Worm (Caenorhabditis elegans) whole organism, L4 larva: Measurements from ENCODE around the gene C03G5.14.

Experiments used
- F10B5.3 ChIP-seq: sonication (generic microtip); optimal IDR thresholded peaks from 2 replicates; lab custom pipeline; 2016; ENCODE audit warnings: mild to moderate bottlenecking, missing genetic modification characterization, missing compliant biosample characterization
- ZK546.5 ChIP-seq, 2 experiments: sonication (generic microtip); optimal IDR thresholded peaks; 2 replicates each; lab custom pipeline; 2017; ENCODE audit warnings: missing biosample characterization in 2 of 2, missing genetic modification characterization in 2 of 2
- aha-1 ChIP-seq: fragments of 150-350 bp; peaks from one replicate; lab custom pipeline; 2014; ENCODE audit warnings: missing biosample characterization, missing genetic modification characterization
- arid-1 ChIP-seq: fragments of 200-800 bp; sonication (Bioruptor generic); conservative IDR thresholded peaks from 2 replicates; pipeline ENCODE4 v1.3.6; 2022; ENCODE audit warnings: missing genetic modification reagents, missing genetic modification characterization, missing compliant biosample characterization
- ceh-20 ChIP-seq: fragments of 200-800 bp; sonication (Bioruptor generic); IDR thresholded peaks from 2 replicates; pipeline ENCODE4 v1.3.6; 2022; ENCODE audit warnings: missing genetic modification reagents, missing genetic modification characterization, missing compliant biosample characterization
- ceh-32 ChIP-seq: sonication (generic microtip); optimal IDR thresholded peaks from 2 replicates; lab custom pipeline; 2016; ENCODE audit warnings: mild to moderate bottlenecking, missing genetic modification characterization, missing compliant biosample characterization; ENCODE audit not compliant: poor library complexity
- daf-16 ChIP-seq, 3 experiments: sonication (generic microtip); optimal IDR thresholded peaks; 2 replicates each; lab custom pipeline; 2016 to 2017; ENCODE audit warnings: missing genetic modification characterization in 3 of 3, missing genetic modification reagents in 3 of 3, mild to moderate bottlenecking in 2 of 3, missing compliant biosample characterization in 2 of 3, missing biosample characterization in 1 of 3, moderate library complexity in 1 of 3
- dmd-6 ChIP-seq: fragments of 200-800 bp; sonication (Bioruptor generic); IDR thresholded peaks from 2 replicates; pipeline ENCODE4 v1.3.6; 2022; ENCODE audit warnings: missing genetic modification reagents, missing genetic modification characterization, missing compliant biosample characterization
- dpl-1 ChIP-seq: fragments of 150-350 bp; optimal IDR thresholded peaks from 2 replicates; lab custom pipeline; 2014; ENCODE audit warnings: missing biosample characterization, missing genetic modification reagents, missing genetic modification characterization
- dve-1 ChIP-seq: sonication (generic microtip); optimal IDR thresholded peaks from 2 replicates; lab custom pipeline; 2017; ENCODE audit warnings: antibody characterized with exemption, mild to moderate bottlenecking, missing genetic modification characterization, missing compliant biosample characterization; ENCODE audit not compliant: insufficient read depth
- egl-43 ChIP-seq: fragments of 200-800 bp; sonication (Bioruptor generic); IDR thresholded peaks from 2 replicates; pipeline ENCODE4 v1.3.6; 2022; ENCODE audit warnings: missing genetic modification reagents, missing genetic modification characterization, missing compliant biosample characterization
- fkh-10 ChIP-seq: fragments of 150-350 bp; optimal IDR thresholded peaks from 2 replicates; lab custom pipeline; 2014; ENCODE audit warnings: missing biosample characterization, missing genetic modification reagents, missing genetic modification characterization
- fos-1 ChIP-seq: fragments of 150-350 bp; optimal IDR thresholded peaks from 2 replicates; lab custom pipeline; 2014; ENCODE audit warnings: missing biosample characterization, missing genetic modification characterization
- gei-8 ChIP-seq: fragments of 200-800 bp; sonication (Bioruptor generic); optimal IDR thresholded peaks from 2 replicates; lab custom pipeline; 2018; ENCODE audit warnings: mild to moderate bottlenecking, missing genetic modification characterization, missing compliant biosample characterization
- hif-1 ChIP-seq, 2 experiments: sonication (generic microtip); optimal IDR thresholded peaks; 2 replicates each; lab custom pipeline; 2016 to 2017; ENCODE audit warnings: missing compliant biosample characterization in 2 of 2, missing genetic modification characterization in 2 of 2, missing genetic modification reagents in 2 of 2, missing genotype in 2 of 2, mild to moderate bottlenecking in 1 of 2
- hlh-11 ChIP-seq: fragments of 200-800 bp; sonication (Bioruptor generic); optimal IDR thresholded peaks from 2 replicates; lab custom pipeline; 2018; ENCODE audit warnings: mild to moderate bottlenecking, missing genetic modification characterization, missing compliant biosample characterization
- hmg-1.1 ChIP-seq: fragments of 200-800 bp; sonication (Bioruptor generic); IDR thresholded peaks from 2 replicates; pipeline ENCODE4 v1.3.6; 2022; ENCODE audit warnings: missing genetic modification reagents, missing genetic modification characterization, missing compliant biosample characterization
- jun-1 ChIP-seq: fragments of 150-350 bp; optimal IDR thresholded peaks from 2 replicates; lab custom pipeline; 2014; ENCODE audit warnings: missing biosample characterization, missing genetic modification reagents, missing genetic modification characterization
- lin-29 ChIP-seq: fragments of 200-800 bp; sonication (Bioruptor generic); IDR thresholded peaks from 2 replicates; pipeline ENCODE4 v1.3.6; 2022; ENCODE audit warnings: missing genetic modification reagents, missing genetic modification characterization, missing compliant biosample characterization
- lin-38 ChIP-seq: fragments of 200-800 bp; sonication (Bioruptor generic); IDR thresholded peaks from 2 replicates; pipeline ENCODE4 v1.3.6; 2022; ENCODE audit warnings: missing genetic modification reagents, missing genetic modification characterization, missing compliant biosample characterization
- lir-3 ChIP-seq: sonication (generic microtip); optimal IDR thresholded peaks from 2 replicates; lab custom pipeline; 2016; ENCODE audit warnings: mild to moderate bottlenecking, missing genetic modification characterization, missing compliant biosample characterization
- mdt-29 ChIP-seq: fragments of 200-800 bp; sonication (Bioruptor generic); IDR thresholded peaks from 2 replicates; pipeline ENCODE4 v1.3.6; 2022; ENCODE audit warnings: missing genetic modification reagents, missing genetic modification characterization, missing compliant biosample characterization
- mes-2 ChIP-seq: sonication (generic microtip); optimal IDR thresholded peaks from 2 replicates; lab custom pipeline; 2016; ENCODE audit warnings: missing genotype, mild to moderate bottlenecking, missing genetic modification characterization, missing compliant biosample characterization; ENCODE audit not compliant: poor library complexity, severe bottlenecking
- mxl-3 ChIP-seq: fragments of 200-800 bp; sonication (Bioruptor generic); optimal IDR thresholded peaks from 2 replicates; lab custom pipeline; 2018; ENCODE audit warnings: mild to moderate bottlenecking, missing genetic modification characterization, missing compliant biosample characterization
- nhr-102 ChIP-seq: sonication (generic microtip); optimal IDR thresholded peaks from 2 replicates; lab custom pipeline; 2016; ENCODE audit warnings: mild to moderate bottlenecking, missing genetic modification characterization, moderate library complexity, missing compliant biosample characterization
- nhr-11 ChIP-seq: fragments of 150-350 bp; optimal IDR thresholded peaks from 2 replicates; lab custom pipeline; 2014; ENCODE audit warnings: missing biosample characterization, missing genetic modification characterization
- nhr-237 ChIP-seq: sonication (generic microtip); optimal IDR thresholded peaks from 2 replicates; lab custom pipeline; 2017; ENCODE audit warnings: missing biosample characterization, missing genetic modification characterization
- nhr-28 ChIP-seq: fragments of 150-350 bp; optimal IDR thresholded peaks from 2 replicates; lab custom pipeline; 2014; ENCODE audit warnings: missing biosample characterization, missing genetic modification characterization
- nhr-76 ChIP-seq: fragments of 150-350 bp; optimal IDR thresholded peaks from 2 replicates; lab custom pipeline; 2014; ENCODE audit warnings: missing biosample characterization, missing genetic modification characterization
- nhr-77 ChIP-seq: fragments of 150-350 bp; optimal IDR thresholded peaks from 2 replicates; lab custom pipeline; 2014; ENCODE audit warnings: missing biosample characterization, missing genetic modification characterization
- php-3 ChIP-seq: fragments of 200-800 bp; sonication (Bioruptor generic); IDR thresholded peaks from 2 replicates; pipeline ENCODE4 v1.3.6; 2022; ENCODE audit warnings: missing genetic modification reagents, missing genetic modification characterization, missing compliant biosample characterization
- pqm-1 ChIP-seq: sonication (generic microtip); optimal IDR thresholded peaks from 2 replicates; lab custom pipeline; 2017; ENCODE audit warnings: missing biosample characterization, missing genetic modification characterization
- snpc-1.2 ChIP-seq: fragments of 200-800 bp; sonication (Bioruptor generic); IDR thresholded peaks from 2 replicates; pipeline ENCODE4 v1.3.6; 2022; ENCODE audit warnings: missing genetic modification reagents, missing genetic modification characterization, missing compliant biosample characterization
- snpc-4 ChIP-seq: fragments of 150-350 bp; optimal IDR thresholded peaks from 2 replicates; lab custom pipeline; 2014; ENCODE audit warnings: missing biosample characterization, missing genetic modification characterization
- spr-3 ChIP-seq: fragments of 200-800 bp; sonication (Bioruptor generic); optimal IDR thresholded peaks from 2 replicates; lab custom pipeline; 2018; ENCODE audit warnings: mild to moderate bottlenecking, missing genetic modification characterization, missing compliant biosample characterization
- tra-1 ChIP-seq: fragments of 200-800 bp; sonication (Bioruptor generic); IDR thresholded peaks from 2 replicates; pipeline ENCODE4 v1.3.6; 2022; ENCODE audit warnings: missing genetic modification reagents, missing genetic modification characterization, missing compliant biosample characterization
- unc-62 ChIP-seq, 3 experiments: fragments of 150-350 bp in 1 of 3; sonication (generic microtip); optimal IDR thresholded peaks in 2 of 3; peaks in 1 of 3; 1 replicate in 1 of 3; 2 replicates in 2 of 3; lab custom pipeline; 2014 to 2017; ENCODE audit warnings: missing biosample characterization in 3 of 3, missing genetic modification characterization in 3 of 3, missing genetic modification reagents in 3 of 3, missing genotype in 1 of 3
- zfp-2 ChIP-seq: sonication (generic microtip); optimal IDR thresholded peaks from 2 replicates; lab custom pipeline; 2016; ENCODE audit warnings: mild to moderate bottlenecking, missing genetic modification characterization, missing compliant biosample characterization
- zip-11 ChIP-seq: fragments of 200-800 bp; sonication (Bioruptor generic); IDR thresholded peaks from 2 replicates; pipeline ENCODE4 v1.3.6; 2022; ENCODE audit warnings: missing genetic modification characterization, missing compliant biosample characterization
- ztf-11 ChIP-seq: fragments of 150-350 bp; optimal IDR thresholded peaks from 2 replicates; lab custom pipeline; 2014; ENCODE audit warnings: missing biosample characterization, missing genetic modification characterization
- ztf-7 ChIP-seq: fragments of 150-350 bp; optimal IDR thresholded peaks from 2 replicates; lab custom pipeline; 2014; ENCODE audit warnings: missing biosample characterization, missing genetic modification characterization

The C03G5.14 gene

DNA sequence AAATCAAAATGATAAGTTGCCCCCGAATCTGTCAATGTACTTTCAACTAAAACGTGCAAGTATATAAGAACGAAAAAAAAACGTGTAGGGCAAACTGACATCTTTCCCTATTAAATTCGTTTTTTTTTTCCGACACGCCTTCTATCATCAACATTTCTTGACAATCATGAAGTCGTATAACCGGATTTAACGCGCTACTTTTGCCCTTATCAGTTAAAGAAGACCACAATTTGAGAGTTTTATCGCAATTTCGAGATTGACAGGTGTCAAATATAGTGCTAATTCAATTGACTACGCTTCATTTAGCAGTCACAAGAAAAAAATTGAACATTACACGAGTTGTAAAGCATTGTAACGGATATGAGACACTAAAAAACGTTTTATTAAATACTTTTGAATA is 45.5 kb downstream of the C03G5.14 start (continued):
- no peak for TF ChIP-seq snpc-4 (tag; lab: Kevin White, UChicago)
- peak; percentile 80 to 81 for TF ChIP-seq unc-62 (GFP tag; optimal IDR thresholded peaks at IDR 0.05 in 1 of 2; lab: Kevin White, UChicago)
- TF ChIP-seq unc-62 (tag; optimal IDR thresholded peaks at IDR 0.05; lab: Kevin White, UChicago) = no peak
- TF ChIP-seq ZK546.5 (tag; optimal IDR thresholded peaks at IDR 0.05; lab: Kevin White, UChicago) = no peak

DNA sequence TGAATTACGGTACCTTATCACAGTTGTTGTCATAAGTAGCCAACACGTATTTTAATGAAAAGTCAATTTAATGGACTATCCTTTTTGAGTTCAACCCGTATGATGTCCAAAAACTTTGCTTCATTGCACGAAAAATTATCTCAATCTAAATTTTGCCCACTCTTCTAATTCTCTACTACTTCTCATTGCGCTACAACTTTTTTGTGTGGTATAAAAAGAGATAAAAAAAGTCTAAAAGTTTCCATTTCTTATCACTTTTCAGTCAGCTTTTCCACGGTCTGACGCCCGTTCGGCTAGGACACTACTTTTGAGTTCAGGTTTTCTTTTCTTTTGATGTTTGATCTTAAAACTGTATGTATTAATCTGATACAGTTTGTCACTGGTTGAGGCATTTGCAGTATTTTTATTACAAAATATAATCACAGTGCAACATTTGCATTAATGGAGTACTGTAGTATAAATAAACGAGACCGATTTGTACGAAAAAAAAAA is 46.2 kb downstream of the C03G5.14 start:
- TF ChIP-seq unc-62 (GFP tag; optimal IDR thresholded peaks at IDR 0.05 in 1 of 2; lab: Kevin White, UChicago) (no peak), unc-62 (tag; optimal IDR thresholded peaks at IDR 0.05; lab: Kevin White, UChicago) (no peak), daf-16 (GFP tag; optimal IDR thresholded peaks at IDR 0.05; lab: Kevin White, UChicago) (no peak), daf-16 (tag; optimal IDR thresholded peaks at IDR 0.05; lab: Kevin White, UChicago) (peak; percentile 7), lir-3 (no peak), arid-1 (GFP tag; lab: Robert Waterston, UW) (no peak), aha-1 (tag; lab: Kevin White, UChicago) (peak; percentile 98), pqm-1 (tag; lab: Kevin White, UChicago) (peak; percentile 32), nhr-102 (tag; lab: Kevin White, UChicago) (no peak), egl-43 (GFP tag; lab: Robert Waterston, UW) (no peak), dve-1 (tag; lab: Kevin White, UChicago) (peak; percentile 21), hif-1 (tag; optimal IDR thresholded peaks at IDR 0.05; lab: Kevin White, UChicago) (no peak), gei-8 (no peak)

DNA sequence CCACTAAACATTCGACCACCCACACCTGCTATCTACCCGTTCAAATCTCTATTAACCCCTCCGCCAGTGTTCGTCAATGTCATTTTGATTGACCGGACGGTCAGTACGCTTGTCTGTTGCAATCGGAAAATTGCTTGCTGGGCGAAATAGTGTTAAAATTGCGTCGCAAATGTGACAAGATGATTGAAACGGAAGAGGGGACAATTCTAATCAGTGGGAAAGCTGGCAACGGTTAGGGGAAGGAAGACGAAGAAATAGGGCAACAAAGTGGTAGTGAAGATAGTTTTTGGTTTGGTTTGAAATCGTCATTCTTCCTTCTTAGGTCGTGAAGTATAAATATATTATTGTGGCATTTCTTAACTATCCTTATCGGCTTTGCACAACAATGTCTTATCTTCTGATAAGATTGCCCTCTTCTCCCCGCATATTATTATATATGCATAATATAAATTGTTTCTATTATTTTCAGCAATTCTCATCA is 46.7 kb downstream of the C03G5.14 start:
- TF ChIP-seq egl-43 (GFP tag; lab: Robert Waterston, UW) (no peak), daf-16 (GFP tag; optimal IDR thresholded peaks at IDR 0.05; lab: Kevin White, UChicago) (no peak), daf-16 (tag; optimal IDR thresholded peaks at IDR 0.05; lab: Kevin White, UChicago) (peak; percentile 60), unc-62 (GFP tag; optimal IDR thresholded peaks at IDR 0.05 in 1 of 2; lab: Kevin White, UChicago) (peak in 1 of 2 experiments; percentile 96), unc-62 (tag; optimal IDR thresholded peaks at IDR 0.05; lab: Kevin White, UChicago) (no peak), mxl-3 (GFP tag; lab: Kevin White, UChicago) (peak; percentile 51), nhr-77 (tag; lab: Kevin White, UChicago) (peak; percentile 18), nhr-28 (tag; lab: Kevin White, UChicago) (peak; percentile 57), snpc-1.2 (GFP tag; lab: Robert Waterston, UW) (no peak), pqm-1 (tag; lab: Kevin White, UChicago) (peak; percentile 65), jun-1 (tag; lab: Kevin White, UChicago) (no peak), ceh-20 (GFP tag; lab: Robert Waterston, UW) (0 out of 2 replicates have a peak, but pooled peaks have one; percentile 27), ztf-7 (no peak), tra-1 (GFP tag; lab: Robert Waterston, UW) (peak; percentile 80), hlh-11 (tag; lab: Kevin White, UChicago) (peak; percentile 54), dve-1 (tag; lab: Kevin White, UChicago) (peak; percentile 34), dmd-6 (peak; percentile 70), nhr-76 (no peak), php-3 (GFP tag; lab: Robert Waterston, UW) (0 out of 2 replicates have a peak, but pooled peaks have one; percentile 17)
- TF ChIP-seq, all 104 proteins: peak for 12

DNA sequence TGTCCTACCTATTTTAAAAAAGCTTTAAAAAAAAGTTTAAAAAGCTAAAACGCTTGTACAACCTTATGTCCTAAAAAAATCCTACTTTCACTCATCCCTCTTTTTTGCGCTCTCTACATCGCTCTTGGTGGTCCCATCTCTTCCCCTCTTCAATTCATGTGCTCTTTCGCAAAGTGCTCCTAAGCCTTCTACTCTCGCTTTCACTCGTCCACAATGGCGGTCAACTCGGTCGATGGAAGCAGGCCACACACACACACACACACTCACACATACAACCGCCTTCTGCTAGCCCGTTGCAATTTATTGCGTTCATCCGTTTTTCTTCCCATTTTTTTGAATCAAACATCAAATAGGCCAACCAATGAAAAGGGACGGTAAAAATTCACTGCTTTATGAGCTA is 47.4 kb downstream of the C03G5.14 start:
- TF ChIP-seq lin-38 (no peak), egl-43 (GFP tag; lab: Robert Waterston, UW) (0 out of 2 replicates have a peak, but pooled peaks have one; percentile 46), F10B5.3 (tag; lab: Kevin White, UChicago) (no peak), lin-29 (GFP tag; lab: Robert Waterston, UW) (no peak), spr-3 (GFP tag; lab: Kevin White, UChicago) (no peak), mes-2 (tag; lab: Kevin White, UChicago) (peak; percentile 47), ceh-32 (no peak), fkh-10 (GFP tag; lab: Kevin White, UChicago) (no peak), mdt-29 (GFP tag; lab: Robert Waterston, UW) (no peak), lir-3 (no peak), zip-11 (GFP tag; lab: Robert Waterston, UW) (no peak), dpl-1 (GFP tag; lab: Kevin White, UChicago) (no peak), nhr-237 (no peak), zfp-2 (tag; lab: Kevin White, UChicago) (no peak), nhr-11 (tag; lab: Kevin White, UChicago) (no peak), ztf-7 (no peak), ztf-11 (no peak), tra-1 (GFP tag; lab: Robert Waterston, UW) (no peak), aha-1 (tag; lab: Kevin White, UChicago) (peak; percentile 79), daf-16 (GFP tag; optimal IDR thresholded peaks at IDR 0.05; lab: Kevin White, UChicago) (no peak), daf-16 (tag; optimal IDR thresholded peaks at IDR 0.05; lab: Kevin White, UChicago) (no peak), fos-1 (no peak), hmg-1.1 (peak; percentile 54; the same call in 1 of the 2 replicates), gei-8 (no peak)
